Worm (Caenorhabditis elegans): ENCODE results near the gene Y55B1BR.8.

The Y55B1BR.8 gene

ce11 chrIII:491090-491597 lies 46.9 kb downstream of the Y55B1BR.8 start, which contains the start of gene unc-45 (continued):
- no peak for TF ChIP-seq ceh-88 (GFP tag; IDR thresholded peaks at IDR 0.05)
- peak; percentile 94 to 96 for TF ChIP-seq lin-35 (GFP tag; optimal IDR thresholded peaks at IDR 0.05)
- TF ChIP-seq C04F5.9 (tag; optimal IDR thresholded peaks at IDR 0.05), result no peak
- no peak for TF ChIP-seq ztf-11 (tag; optimal IDR thresholded peaks at IDR 0.05)
- TF ChIP-seq ces-1 (GFP tag; optimal IDR thresholded peaks at IDR 0.05), result no peak
- no peak for TF ChIP-seq mdl-1 (tag; optimal IDR thresholded peaks at IDR 0.05)
- no peak for TF ChIP-seq zip-4 (GFP tag; optimal IDR thresholded peaks at IDR 0.05)
- TF ChIP-seq F16B12.6 (tag; optimal IDR thresholded peaks at IDR 0.05), result no peak
- no peak for TF ChIP-seq lir-3 (tag; optimal IDR thresholded peaks at IDR 0.05; ENCODE audit: poor library complexity)
- peak; percentile 91 to 94 (median 92) for TF ChIP-seq dpl-1 (GFP tag; optimal IDR thresholded peaks at IDR 0.05)
- TF ChIP-seq nhr-19 (GFP tag; conservative IDR thresholded peaks at IDR 0.05), result no peak
- TF ChIP-seq fkh-8 (tag; optimal IDR thresholded peaks at IDR 0.05), result peak; percentile 28
- peak; percentile 21 for TF ChIP-seq nhr-237 (tag; optimal IDR thresholded peaks at IDR 0.05)
- TF ChIP-seq nhr-77 (tag; optimal IDR thresholded peaks at IDR 0.05), result peak; percentile 7
- peak; percentile 42 for TF ChIP-seq isw-1 (GFP tag; IDR thresholded peaks at IDR 0.05)
- no peak for TF ChIP-seq snpc-4 (tag; optimal IDR thresholded peaks at IDR 0.05)
- TF ChIP-seq swsn-7 (tag; optimal IDR thresholded peaks at IDR 0.05), result peak; percentile 53
- peak; percentile 68 for TF ChIP-seq snu-23 (GFP tag; optimal IDR thresholded peaks at IDR 0.05)
- TF ChIP-seq lin-13 (GFP tag; optimal IDR thresholded peaks at IDR 0.05), result peak; percentile 63
- no peak for TF ChIP-seq unc-30 (tag; optimal IDR thresholded peaks at IDR 0.05)
- peak; percentile 35 for TF ChIP-seq fos-1 (tag; optimal IDR thresholded peaks at IDR 0.05)
- no peak for TF ChIP-seq unc-86 (tag; optimal IDR thresholded peaks at IDR 0.05)
- no peak for TF ChIP-seq nhr-90 (tag; optimal IDR thresholded peaks at IDR 0.05; ENCODE audit: poor library complexity)
- no peak for TF ChIP-seq mef-2 (tag; optimal IDR thresholded peaks at IDR 0.05)
- TF ChIP-seq unc-62 (GFP tag; optimal IDR thresholded peaks at IDR 0.05), result no peak
- TF ChIP-seq hpl-2 (GFP tag; optimal IDR thresholded peaks at IDR 0.05), result no peak
- TF ChIP-seq ztf-4 (tag; optimal IDR thresholded peaks at IDR 0.05), result no peak
- TF ChIP-seq ama-1 (optimal IDR thresholded peaks at IDR 0.05), result no peak
- no peak for TF ChIP-seq unc-98 (GFP tag; IDR thresholded peaks at IDR 0.05)
- TF ChIP-seq skn-1 (tag; optimal IDR thresholded peaks at IDR 0.05), result peak; percentile 49
- TF ChIP-seq jun-1 (tag; optimal IDR thresholded peaks at IDR 0.05), result peak; percentile 18
- TF ChIP-seq rnt-1 (tag; optimal IDR thresholded peaks at IDR 0.05), result peak; percentile 28
- no peak for TF ChIP-seq ets-5 (GFP tag; IDR thresholded peaks at IDR 0.05)
- TF ChIP-seq elt-3 (tag; optimal IDR thresholded peaks at IDR 0.05), result peak in 1 of 6 experiments; percentile 17
- no peak for TF ChIP-seq lin-14 (GFP tag; optimal IDR thresholded peaks at IDR 0.05)
- TF ChIP-seq lin-39 (tag; optimal IDR thresholded peaks at IDR 0.05), result peak; percentile 19
- peak; percentile 63 for TF ChIP-seq nhr-47 (tag; optimal IDR thresholded peaks at IDR 0.05)
- no peak for TF ChIP-seq hlh-4 (tag; optimal IDR thresholded peaks at IDR 0.05)
- TF ChIP-seq nhr-84 (tag; optimal IDR thresholded peaks at IDR 0.05), result no peak
- no peak for TF ChIP-seq pax-3 (tag; optimal IDR thresholded peaks at IDR 0.05)
- TF ChIP-seq tbx-2 (tag; optimal IDR thresholded peaks at IDR 0.05), result peak; percentile 40
- no peak for TF ChIP-seq aly-2 (tag; optimal IDR thresholded peaks at IDR 0.05)
- no peak for TF ChIP-seq efl-3 (GFP tag; optimal IDR thresholded peaks at IDR 0.05)
- no peak for TF ChIP-seq sptf-1 (tag; optimal IDR thresholded peaks at IDR 0.05)
- no peak for TF ChIP-seq elt-2 (tag; optimal IDR thresholded peaks at IDR 0.05)
- no peak for TF ChIP-seq fkh-10 (GFP tag; optimal IDR thresholded peaks at IDR 0.05)
- TF ChIP-seq pag-3 (tag; optimal IDR thresholded peaks at IDR 0.05; ENCODE audit: borderline replicate concordance, insufficient read depth), result no peak
- TF ChIP-seq nhr-76 (tag; optimal IDR thresholded peaks at IDR 0.05), result no peak
- no peak for TF ChIP-seq alr-1 (tag; optimal IDR thresholded peaks at IDR 0.05; ENCODE audit: borderline replicate concordance)
- TF ChIP-seq nhr-11 (tag; optimal IDR thresholded peaks at IDR 0.05), result no peak
- peak; percentile 51 for TF ChIP-seq nhr-20 (tag; optimal IDR thresholded peaks at IDR 0.05)
- peak; percentile 32 for TF ChIP-seq C16A3.4 (tag; optimal IDR thresholded peaks at IDR 0.05)
- TF ChIP-seq nhr-12 (tag; optimal IDR thresholded peaks at IDR 0.05), result no peak
